Worm (Caenorhabditis elegans) whole organism, young adult: ENCODE measurements around the gene srxa-18.

ENCODE experiments used
- B0261.1 ChIP-seq: sonication (generic microtip); optimal IDR thresholded peaks from 2 replicates; lab custom pipeline; 2016; ENCODE audit warnings: mild to moderate bottlenecking, missing genetic modification characterization, moderate library complexity, missing compliant biosample characterization
- B0336.3 ChIP-seq: fragments of 200-800 bp; sonication (Bioruptor generic); IDR thresholded peaks from 2 replicates; pipeline ENCODE4 v1.3.6; 2022; ENCODE audit warnings: missing genetic modification characterization, missing compliant biosample characterization
- F22D6.2 ChIP-seq: sonication (generic microtip); optimal IDR thresholded peaks from 2 replicates; lab custom pipeline; 2016; ENCODE audit warnings: mild to moderate bottlenecking, missing genetic modification characterization, missing compliant biosample characterization
- F52B5.7 ChIP-seq: sonication (generic microtip); optimal IDR thresholded peaks from 2 replicates; lab custom pipeline; 2016; ENCODE audit warnings: mild to moderate bottlenecking, missing genetic modification characterization, missing compliant biosample characterization
- K12H6.12 ChIP-seq: fragments of 200-800 bp; sonication (Bioruptor generic); optimal IDR thresholded peaks from 2 replicates; lab custom pipeline; 2018; ENCODE audit warnings: mild to moderate bottlenecking, missing genetic modification characterization, missing compliant biosample characterization
- Y53G8AR.9 ChIP-seq: fragments of 200-800 bp; sonication (Bioruptor generic); conservative IDR thresholded peaks from 2 replicates; pipeline ENCODE4 v1.3.6; 2022; ENCODE audit warnings: missing genetic modification reagents, missing genetic modification characterization, missing compliant biosample characterization
- Y79H2A.3 ChIP-seq: fragments of 200-800 bp; sonication (Bioruptor generic); conservative IDR thresholded peaks from 2 replicates; pipeline ENCODE4 v1.3.6; 2022; ENCODE audit warnings: missing genetic modification reagents, missing genetic modification characterization, missing compliant biosample characterization
- akir-1 ChIP-seq: fragments of 200-800 bp; sonication (Bioruptor generic); optimal IDR thresholded peaks from 2 replicates; lab custom pipeline; 2018; ENCODE audit warnings: mild to moderate bottlenecking, missing genetic modification characterization, moderate library complexity, missing compliant biosample characterization
- aptf-2 ChIP-seq: fragments of 200-800 bp; sonication (Bioruptor generic); conservative IDR thresholded peaks from 2 replicates; pipeline ENCODE4 v1.3.6; 2022; ENCODE audit warnings: missing genetic modification reagents, missing genetic modification characterization, missing compliant biosample characterization
- aptf-3 ChIP-seq: fragments of 200-800 bp; sonication (Bioruptor generic); IDR thresholded peaks from 2 replicates; pipeline ENCODE4 v1.3.6; 2022; ENCODE audit warnings: missing genetic modification characterization, missing compliant biosample characterization
- attf-3 ChIP-seq: fragments of 200-800 bp; sonication (Bioruptor generic); conservative IDR thresholded peaks from 2 replicates; pipeline ENCODE4 v1.3.6; 2022; ENCODE audit warnings: missing genetic modification reagents, missing genetic modification characterization, missing compliant biosample characterization
- attf-5 ChIP-seq: fragments of 200-800 bp; sonication (Bioruptor generic); optimal IDR thresholded peaks from 2 replicates; lab custom pipeline; 2018; ENCODE audit warnings: mild to moderate bottlenecking, missing genetic modification characterization, missing compliant biosample characterization
- ceh-79 ChIP-seq: sonication (generic microtip); optimal IDR thresholded peaks from 2 replicates; lab custom pipeline; 2017; ENCODE audit warnings: mild to moderate bottlenecking, missing genetic modification characterization, missing compliant biosample characterization
- chd-7 ChIP-seq: sonication (generic microtip); optimal IDR thresholded peaks from 2 replicates; lab custom pipeline; 2016; ENCODE audit warnings: mild to moderate bottlenecking, missing genetic modification characterization, moderate library complexity, missing compliant biosample characterization
- dox-1 ChIP-seq: fragments of 200-800 bp; sonication (Bioruptor generic); IDR thresholded peaks from 2 replicates; pipeline ENCODE4 v1.3.6; 2022; ENCODE audit warnings: missing genetic modification reagents, missing genetic modification characterization, missing compliant biosample characterization
- dpff-1 ChIP-seq: sonication (generic microtip); optimal IDR thresholded peaks from 2 replicates; lab custom pipeline; 2017; ENCODE audit warnings: mild to moderate bottlenecking, missing genetic modification characterization, missing compliant biosample characterization
- dpl-1 ChIP-seq: fragments of 150-350 bp; optimal IDR thresholded peaks from 2 replicates; lab custom pipeline; 2014; ENCODE audit warnings: missing biosample characterization, missing genetic modification reagents, missing genetic modification characterization
- egl-44 ChIP-seq: fragments of 200-800 bp; sonication (Bioruptor generic); IDR thresholded peaks from 2 replicates; pipeline ENCODE4 v1.3.6; 2022; ENCODE audit warnings: missing genetic modification reagents, missing genetic modification characterization, missing compliant biosample characterization
- fkh-3 ChIP-seq: sonication (generic microtip); optimal IDR thresholded peaks from 2 replicates; lab custom pipeline; 2016; ENCODE audit warnings: mild to moderate bottlenecking, missing genetic modification characterization, missing compliant biosample characterization
- gei-17 ChIP-seq: fragments of 200-800 bp; sonication (Bioruptor generic); optimal IDR thresholded peaks from 2 replicates; lab custom pipeline; 2018; ENCODE audit warnings: mild to moderate bottlenecking, missing genetic modification characterization, missing compliant biosample characterization
- hrde-1 ChIP-seq: sonication (generic microtip); optimal IDR thresholded peaks from 2 replicates; lab custom pipeline; 2016; ENCODE audit warnings: missing genetic modification characterization, mild to moderate bottlenecking, missing compliant biosample characterization, moderate library complexity, missing genotype, missing genetic modification reagents, borderline replicate concordance
- hsf-1 ChIP-seq: fragments of 200-800 bp; sonication (Bioruptor generic); IDR thresholded peaks from 2 replicates; pipeline ENCODE4 v1.3.6; 2022; ENCODE audit warnings: missing genetic modification reagents, missing genetic modification characterization, missing compliant biosample characterization
- lag-1 ChIP-seq: fragments of 200-800 bp; sonication (Bioruptor generic); IDR thresholded peaks from 2 replicates; pipeline ENCODE4 v1.3.6; 2022; ENCODE audit warnings: missing genetic modification reagents, missing genetic modification characterization, missing compliant biosample characterization
- lin-54 ChIP-seq: fragments of 200-800 bp; sonication (Bioruptor generic); optimal IDR thresholded peaks from 2 replicates; lab custom pipeline; 2018; ENCODE audit warnings: mild to moderate bottlenecking, missing genetic modification characterization, missing compliant biosample characterization
- lir-1 ChIP-seq: fragments of 200-800 bp; sonication (Bioruptor generic); conservative IDR thresholded peaks from 2 replicates; pipeline ENCODE4 v1.3.6; 2022; ENCODE audit warnings: missing genetic modification reagents, missing genetic modification characterization, missing compliant biosample characterization
- lsl-1 ChIP-seq: fragments of 200-800 bp; sonication (Bioruptor generic); optimal IDR thresholded peaks from 2 replicates; lab custom pipeline; 2018; ENCODE audit warnings: mild to moderate bottlenecking, missing genetic modification characterization, moderate library complexity, missing compliant biosample characterization
- lsy-27 ChIP-seq: sonication (generic microtip); optimal IDR thresholded peaks from 2 replicates; lab custom pipeline; 2017; ENCODE audit warnings: missing genetic modification characterization, mild to moderate bottlenecking, missing compliant biosample characterization, antibody characterized with exemption, missing genotype, borderline replicate concordance; ENCODE audit not compliant: insufficient read depth
- madf-3 ChIP-seq: fragments of 200-800 bp; sonication (Bioruptor generic); IDR thresholded peaks from 2 replicates; pipeline ENCODE4 v1.3.6; 2022; ENCODE audit warnings: missing genetic modification reagents, missing genetic modification characterization, missing compliant biosample characterization
- mcd-1 ChIP-seq: fragments of 200-800 bp; sonication (Bioruptor generic); IDR thresholded peaks from 2 replicates; pipeline ENCODE4 v1.3.6; 2022; ENCODE audit warnings: missing genetic modification reagents, missing genetic modification characterization, missing compliant biosample characterization
- mxl-1 ChIP-seq: sonication (generic microtip); optimal IDR thresholded peaks from 2 replicates; lab custom pipeline; 2016; ENCODE audit warnings: missing genetic modification characterization, missing compliant biosample characterization
- nfya-2 ChIP-seq: fragments of 200-800 bp; sonication (Bioruptor generic); IDR thresholded peaks from 2 replicates; pipeline ENCODE4 v1.3.6; 2022; ENCODE audit warnings: missing genetic modification reagents, missing genetic modification characterization, missing compliant biosample characterization
- nhr-179 ChIP-seq: sonication (generic microtip); optimal IDR thresholded peaks from 2 replicates; lab custom pipeline; 2016; ENCODE audit warnings: mild to moderate bottlenecking, missing genetic modification characterization, missing compliant biosample characterization
- rcor-1 ChIP-seq: fragments of 200-800 bp; sonication (Bioruptor generic); IDR thresholded peaks from 2 replicates; pipeline ENCODE4 v1.3.6; 2022; ENCODE audit warnings: missing genetic modification reagents, missing genetic modification characterization, missing compliant biosample characterization
- rpc-1 ChIP-seq, 2 experiments: fragments of 150-350 bp in 1 of 2; sonication (generic microtip) in 1 of 2; optimal IDR thresholded peaks; 2 replicates each; lab custom pipeline; 2014 to 2018; ENCODE audit warnings: missing biosample characterization in 1 of 2, missing genetic modification characterization in 1 of 2, missing genetic modification reagents in 1 of 2, missing genotype in 1 of 2
- snpc-4 ChIP-seq, 5 experiments: fragments of 150-350 bp in 1 of 5; sonication (generic microtip) in 4 of 5; optimal IDR thresholded peaks; 2 replicates each; lab custom pipeline; 2014 to 2018; ENCODE audit warnings: missing genetic modification characterization in 5 of 5, missing biosample characterization in 3 of 5, antibody characterized with exemption in 2 of 5, mild to moderate bottlenecking in 2 of 5, missing compliant biosample characterization in 2 of 5, missing genotype in 2 of 5, moderate library complexity in 2 of 5, missing genetic modification reagents in 1 of 5
- zfh-2 ChIP-seq: fragments of 200-800 bp; sonication (Bioruptor generic); conservative IDR thresholded peaks from 2 replicates; pipeline ENCODE4 v1.3.6; 2022; ENCODE audit warnings: missing genetic modification reagents, missing genetic modification characterization, missing compliant biosample characterization
- ztf-18 ChIP-seq: sonication (generic microtip); optimal IDR thresholded peaks from 2 replicates; lab custom pipeline; 2016; ENCODE audit warnings: missing genotype, mild to moderate bottlenecking, missing genetic modification characterization, missing compliant biosample characterization
- ztf-25 ChIP-seq: fragments of 200-800 bp; sonication (Bioruptor generic); IDR thresholded peaks from 2 replicates; pipeline ENCODE4 v1.3.6; 2022; ENCODE audit warnings: missing genetic modification reagents, missing genetic modification characterization, missing compliant biosample characterization
- ztf-3 ChIP-seq: fragments of 200-800 bp; sonication (Bioruptor generic); optimal IDR thresholded peaks from 2 replicates; lab custom pipeline; 2018; ENCODE audit warnings: mild to moderate bottlenecking, missing genetic modification characterization, missing compliant biosample characterization

The srxa-18 gene

DNA sequence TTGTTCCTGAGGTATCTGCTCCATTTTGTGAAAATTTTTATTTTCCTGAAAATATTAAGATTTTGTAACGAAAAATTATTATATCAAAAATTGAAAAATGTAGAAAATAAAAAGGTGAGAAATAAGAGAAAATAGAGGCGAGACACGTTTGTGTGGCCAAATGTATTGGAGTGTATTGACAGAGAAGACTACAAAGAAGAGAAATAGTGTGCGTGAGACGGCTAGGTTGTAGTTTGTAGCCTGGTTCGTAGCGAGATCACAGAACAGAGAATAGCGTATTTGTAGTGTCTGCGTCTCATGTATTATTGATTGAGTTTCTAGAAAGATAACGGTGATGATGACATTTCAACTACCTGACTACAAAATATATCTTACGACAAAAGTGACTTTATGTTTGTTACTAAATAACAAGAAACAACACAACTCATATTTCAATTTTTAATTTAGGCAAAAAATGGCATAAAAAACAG is 36.8 kb downstream of the srxa-18 start, which contains the start of gene nhr-12:
TSS of gene nhr-12 (minus strand) at position 51 of the 470 bp plus-strand sequence.
- TF ChIP-seq B0261.1: no peak
- no peak for TF ChIP-seq F22D6.2
- TF ChIP-seq hrde-1 (tag; lab: Kevin White, UChicago): no peak
- no peak for TF ChIP-seq mcd-1 (GFP tag; lab: Robert Waterston, UW)
- TF ChIP-seq lsl-1 (GFP tag; lab: Kevin White, UChicago): no peak
- TF ChIP-seq dox-1: no peak
- no peak for TF ChIP-seq attf-5
- TF ChIP-seq Y53G8AR.9 (GFP tag; lab: Robert Waterston, UW): no peak
- TF ChIP-seq ztf-3 (GFP tag; lab: Kevin White, UChicago): no peak
- no peak for TF ChIP-seq zfh-2
- TF ChIP-seq lag-1 (GFP tag; lab: Robert Waterston, UW): no peak
- no peak for TF ChIP-seq dpl-1 (GFP tag; lab: Kevin White, UChicago)

DNA sequence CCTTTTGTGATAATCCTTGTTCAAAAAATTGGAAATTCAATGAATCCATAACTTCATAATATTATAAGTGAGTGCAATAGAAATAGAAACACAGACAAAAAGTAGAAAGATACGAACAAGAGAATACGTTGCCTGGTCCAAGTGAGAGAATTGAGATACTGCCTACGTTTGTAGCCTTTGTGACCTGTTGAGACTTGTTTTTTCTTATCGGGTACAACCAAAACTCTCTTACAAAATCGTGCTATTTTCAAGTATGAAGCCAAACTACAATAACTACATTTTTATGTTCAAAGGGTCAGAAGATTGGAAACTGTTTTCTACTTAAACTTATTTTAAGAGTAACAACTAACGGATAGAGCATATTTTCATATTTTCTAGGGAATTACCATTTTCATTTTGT is 39.2 kb downstream of the srxa-18 start, which contains the start of gene nhr-205:
TSS of gene nhr-205 (minus strand) at position 141 of the 400 bp plus-strand sequence.
- TF ChIP-seq lir-1 (GFP tag; lab: Robert Waterston, UW) (no peak), rcor-1 (GFP tag; lab: Robert Waterston, UW) (no peak), B0336.3 (no peak), egl-44 (no peak), snpc-4 (GFP tag; optimal IDR thresholded peaks at IDR 0.05; lab: Kevin White, UChicago) (no peak), snpc-4 (tag; optimal IDR thresholded peaks at IDR 0.05; lab: Kevin White, UChicago) (no peak), ceh-79 (tag; lab: Kevin White, UChicago) (no peak), ztf-25 (GFP tag; lab: Robert Waterston, UW) (no peak), aptf-3 (no peak), hsf-1 (GFP tag; lab: Robert Waterston, UW) (no peak), madf-3 (GFP tag; lab: Robert Waterston, UW) (no peak), nhr-179 (tag; lab: Kevin White, UChicago) (no peak)

DNA sequence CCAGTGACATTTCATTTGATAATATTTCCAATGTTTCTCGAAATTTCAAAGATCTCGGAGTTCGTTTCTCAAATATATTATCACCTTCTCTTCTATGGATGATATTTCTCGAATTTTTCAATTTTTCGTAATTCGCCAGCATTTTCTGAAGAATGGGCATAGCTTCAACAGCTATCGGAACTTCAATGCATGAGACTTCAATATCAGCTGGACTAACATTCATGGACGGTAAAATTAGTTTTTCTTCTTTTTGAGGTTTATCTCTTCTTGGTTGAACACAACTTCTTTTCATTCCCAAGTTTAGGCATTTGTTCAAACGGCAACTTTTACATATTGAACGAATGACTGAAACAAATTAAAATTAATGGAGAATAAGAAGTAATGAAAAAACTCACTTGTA is 39.9 kb downstream of the srxa-18 start:
- no peak for TF ChIP-seq attf-3 (GFP tag; lab: Robert Waterston, UW)
- TF ChIP-seq mxl-1 (tag; lab: Kevin White, UChicago): no peak
- TF ChIP-seq chd-7 (tag; lab: Kevin White, UChicago): no peak
- TF ChIP-seq gei-17 (GFP tag; lab: Kevin White, UChicago): no peak
- no peak for TF ChIP-seq aptf-2 (GFP tag; lab: Robert Waterston, UW)
- TF ChIP-seq ztf-18 (tag; lab: Kevin White, UChicago): no peak
- no peak for TF ChIP-seq nfya-2
- no peak for TF ChIP-seq K12H6.12 (tag; lab: Kevin White, UChicago)
- no peak for TF ChIP-seq zfh-2
- TF ChIP-seq lsy-27: no peak
- TF ChIP-seq Y79H2A.3 (GFP tag; lab: Robert Waterston, UW): no peak
- no peak for TF ChIP-seq fkh-3 (tag; lab: Kevin White, UChicago)
- TF ChIP-seq akir-1 (GFP tag; lab: Kevin White, UChicago): no peak
- TF ChIP-seq, all 124 proteins: peak for 0

DNA sequence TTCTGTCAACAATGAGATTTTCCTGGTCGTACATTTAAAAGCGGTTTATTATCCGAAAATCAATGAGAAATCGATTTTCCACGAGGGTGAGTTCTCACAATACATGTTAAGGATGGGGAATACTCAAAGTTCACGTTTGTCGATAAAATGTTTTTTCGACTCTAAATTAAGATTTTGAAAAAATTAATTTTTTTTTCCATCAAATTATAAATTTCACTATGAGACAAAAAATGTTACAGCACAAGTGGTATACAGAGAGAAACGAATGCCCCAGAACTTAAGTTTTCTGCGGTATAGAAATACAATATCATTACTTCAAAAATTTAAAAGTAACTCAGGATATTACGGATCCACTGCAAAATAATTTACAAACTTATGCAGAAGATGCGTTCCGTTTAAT is 42.6 kb downstream of the srxa-18 start, which contains the start of gene R04B5.1:
TSS of gene R04B5.1 (minus strand) at position 101 of the 400 bp plus-strand sequence.
- no peak for TF ChIP-seq lin-54
- TF ChIP-seq F52B5.7 (tag; lab: Kevin White, UChicago): no peak
- no peak for TF ChIP-seq attf-3 (GFP tag; lab: Robert Waterston, UW)
- TF ChIP-seq rpc-1 (optimal IDR thresholded peaks at IDR 0.05; lab: Kevin White, UChicago): no peak
- no peak for TF ChIP-seq rpc-1 (tag; optimal IDR thresholded peaks at IDR 0.05; lab: Kevin White, UChicago)
- TF ChIP-seq dpff-1 (tag; lab: Kevin White, UChicago): no peak
